Fruit fly (Drosophila melanogaster): ENCODE data around the gene CG31495.
A peak's percentile ranks its signal among the peaks of the same experiment; 100 is the strongest.

CG31495 gene

dm6 chr3R:13827953-13828922 is 11.5 kb downstream of the CG31495 start, which contains the start of gene Mst87F:
Mst87F (minus strand) TSS chr3R:13828008.
- TF ChIP-seq CG12768 (GFP tag; optimal IDR thresholded peaks at IDR 0.05) (no peak), kay (GFP tag; ENCODE audit: borderline replicate concordance) (peak; percentile 57), CG5204 (GFP tag; optimal IDR thresholded peaks at IDR 0.05) (peak; percentile 11), tj (GFP tag; optimal IDR thresholded peaks at IDR 0.05) (peak; percentile 64)

dm6 chr3R:13822602-13823220 is 17.0 kb downstream of the CG31495 start:
- TF ChIP-seq CG11617 (GFP tag; optimal IDR thresholded peaks at IDR 0.05) (no peak), tj (GFP tag; optimal IDR thresholded peaks at IDR 0.05) (peak; percentile 60), Crg-1 (GFP tag; optimal IDR thresholded peaks at IDR 0.05) (no peak), toe (GFP tag; optimal IDR thresholded peaks at IDR 0.05) (no peak), cnc (optimal IDR thresholded peaks at IDR 0.05) (no peak), CG5204 (GFP tag; optimal IDR thresholded peaks at IDR 0.05) (no peak)

- no peak for TF ChIP-seq Hr96 (GFP tag; optimal IDR thresholded peaks at IDR 0.05)
- TF ChIP-seq pad (GFP tag; optimal IDR thresholded peaks at IDR 0.05), result no peak
- no peak for TF ChIP-seq Mnt (GFP tag; optimal IDR thresholded peaks at IDR 0.05)
- no peak for TF ChIP-seq toe (GFP tag; optimal IDR thresholded peaks at IDR 0.05)
- no peak for TF ChIP-seq tj (GFP tag; optimal IDR thresholded peaks at IDR 0.05)
- no peak for TF ChIP-seq kay (GFP tag; ENCODE audit: borderline replicate concordance)
- TF ChIP-seq CG7045 (GFP tag; optimal IDR thresholded peaks at IDR 0.05), result no peak
These were observed 19.3 kb downstream of the CG31495 start for dm6 chr3R:13820483-13820882.

- peak; percentile 7 for TF ChIP-seq CG33017 (tag; optimal IDR thresholded peaks at IDR 0.05)
- TF ChIP-seq tj (GFP tag; optimal IDR thresholded peaks at IDR 0.05), result no peak
- peak; percentile 30 for TF ChIP-seq CG7101 (tag; optimal IDR thresholded peaks at IDR 0.05)
- TF ChIP-seq CG1620 (GFP tag; optimal IDR thresholded peaks at IDR 0.05), result peak; percentile 30
- peak; percentile 48 for TF ChIP-seq CG11617 (GFP tag; optimal IDR thresholded peaks at IDR 0.05)
- no peak for TF ChIP-seq kay (GFP tag; ENCODE audit: borderline replicate concordance)
- peak; percentile 42 for TF ChIP-seq CG7045 (GFP tag; optimal IDR thresholded peaks at IDR 0.05)
- TF ChIP-seq cic (GFP tag; optimal IDR thresholded peaks at IDR 0.05), result peak; percentile 14
- no peak for TF ChIP-seq CG14711 (tag; optimal IDR thresholded peaks at IDR 0.05)
- peak; percentile 57 for TF ChIP-seq Mnt (GFP tag; optimal IDR thresholded peaks at IDR 0.05)
- TF ChIP-seq ovo (GFP tag; optimal IDR thresholded peaks at IDR 0.05), result peak; percentile 13
- TF ChIP-seq pad (GFP tag; optimal IDR thresholded peaks at IDR 0.05), result peak; percentile 18
- peak; percentile 2 for TF ChIP-seq Hr96 (GFP tag; optimal IDR thresholded peaks at IDR 0.05)
- TF ChIP-seq toe (GFP tag; optimal IDR thresholded peaks at IDR 0.05), result peak; percentile 42
- TF ChIP-seq CG12768 (GFP tag; optimal IDR thresholded peaks at IDR 0.05), result peak; percentile 22
- TF ChIP-seq bab1 (GFP tag; optimal IDR thresholded peaks at IDR 0.05), result no peak
- TF ChIP-seq CG5204 (GFP tag; optimal IDR thresholded peaks at IDR 0.05), result peak; percentile 40
- TF ChIP-seq Clk (GFP tag; optimal IDR thresholded peaks at IDR 0.05), result peak; percentile 3
- no peak for TF ChIP-seq cnc (optimal IDR thresholded peaks at IDR 0.05)
- TF ChIP-seq Crg-1 (GFP tag; optimal IDR thresholded peaks at IDR 0.05), result peak; percentile 17
These were observed 20.7 kb downstream of the CG31495 start for dm6 chr3R:13819037-13819436.

- TF ChIP-seq CG12768 (GFP tag; optimal IDR thresholded peaks at IDR 0.05) (no peak), CG7045 (GFP tag; optimal IDR thresholded peaks at IDR 0.05) (no peak), kay (GFP tag; ENCODE audit: borderline replicate concordance) (no peak), bab1 (GFP tag; optimal IDR thresholded peaks at IDR 0.05) (no peak), CG5204 (GFP tag; optimal IDR thresholded peaks at IDR 0.05) (no peak), Mnt (GFP tag; optimal IDR thresholded peaks at IDR 0.05) (no peak), Hr96 (GFP tag; optimal IDR thresholded peaks at IDR 0.05) (no peak), CG1620 (GFP tag; optimal IDR thresholded peaks at IDR 0.05) (no peak)
These were observed 22.0 kb downstream of the CG31495 start for dm6 chr3R:13817480-13818305.

dm6 chr3R:13816375-13816711 is 23.4 kb downstream of the CG31495 start:
- TF ChIP-seq CG7045 (GFP tag; optimal IDR thresholded peaks at IDR 0.05) (no peak), tj (GFP tag; optimal IDR thresholded peaks at IDR 0.05) (peak; percentile 6)
